Worm (Caenorhabditis elegans): Measurements from ENCODE around the gene Y54G11A.9.

The Y54G11A.9 gene

DNA sequence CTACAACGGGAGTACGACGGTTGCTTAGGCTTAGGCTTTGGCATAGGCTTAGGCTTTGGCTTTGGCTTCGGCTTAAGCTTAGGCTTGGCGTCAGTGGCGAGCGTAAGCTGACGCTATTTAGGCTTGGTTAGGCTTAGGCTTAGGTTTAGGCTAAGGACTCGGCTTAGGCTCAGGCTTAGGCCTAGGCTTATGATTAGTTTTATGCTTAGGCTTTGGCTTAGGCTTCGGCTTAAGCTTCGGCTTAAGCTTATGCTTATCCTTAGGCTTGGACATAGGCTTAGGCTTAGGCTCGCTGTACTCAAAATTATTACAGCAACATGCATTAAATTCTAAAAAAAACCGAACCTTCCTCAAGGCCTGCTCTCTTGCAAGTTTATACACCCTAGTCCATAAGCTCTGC, 28.4 kb upstream of the Y54G11A.9 start:
- TF ChIP-seq hlh-1 (tag; optimal IDR thresholded peaks at IDR 0.05) (no peak), ham-2 (GFP tag; optimal IDR thresholded peaks at IDR 0.05) (peak; percentile 21)

DNA sequence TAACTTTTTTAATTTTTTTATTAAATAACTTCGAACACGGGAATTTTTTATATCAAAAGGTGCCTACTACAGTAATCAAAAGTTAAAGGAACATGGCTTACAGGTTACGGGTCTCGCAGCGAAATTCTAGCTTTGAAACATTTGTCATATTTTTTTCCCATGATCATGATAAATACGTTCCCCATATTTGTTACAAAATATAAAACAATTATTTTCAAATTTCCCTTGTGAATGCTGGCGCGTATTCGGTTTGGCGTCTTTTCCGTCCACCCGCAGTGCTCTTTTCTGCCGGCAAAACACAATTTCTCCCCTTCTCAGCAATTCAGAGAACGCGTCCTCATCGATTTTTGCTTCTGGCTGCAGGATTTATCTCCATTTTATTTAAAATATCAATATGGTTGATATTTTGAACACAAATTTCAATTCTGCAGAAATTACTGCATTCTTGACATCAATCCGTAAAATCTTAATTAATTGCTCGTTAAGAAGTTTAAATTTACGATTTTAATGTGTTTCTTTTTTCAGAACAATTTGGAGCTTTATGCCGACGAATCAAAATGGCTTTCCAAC, 19.0 kb upstream of the Y54G11A.9 start, which contains the start of gene imb-2:
Gene imb-2 (plus strand): TSS at position 520 of the 570 bp plus-strand sequence.
- peak; percentile 88 for TF ChIP-seq ces-1 (GFP tag; optimal IDR thresholded peaks at IDR 0.05)
- TF ChIP-seq lsy-2 (tag; optimal IDR thresholded peaks at IDR 0.05) = peak; percentile 38
- peak; percentile 39 for TF ChIP-seq sptf-1 (tag; optimal IDR thresholded peaks at IDR 0.05)
- no peak for TF ChIP-seq lin-32 (GFP tag; optimal IDR thresholded peaks at IDR 0.05)
- peak; percentile 30 for TF ChIP-seq unc-120 (tag; optimal IDR thresholded peaks at IDR 0.05; ENCODE audit: poor library complexity, severe bottlenecking)
- TF ChIP-seq ceh-83 (GFP tag; optimal IDR thresholded peaks at IDR 0.05) = peak; percentile 29
- TF ChIP-seq mep-1 (tag; optimal IDR thresholded peaks at IDR 0.05) = peak; percentile 50
- no peak for TF ChIP-seq nhr-2 (tag; optimal IDR thresholded peaks at IDR 0.05)

ce11 chrII:14361719-14362118, 15.5 kb upstream of the Y54G11A.9 start, which contains the start of gene tebp-1:
tebp-1 (plus strand) TSS chrII:14362019.
- TF ChIP-seq M03D4.4 (tag; optimal IDR thresholded peaks at IDR 0.05) = no peak
- TF ChIP-seq nhr-237 (tag; optimal IDR thresholded peaks at IDR 0.05) = no peak
- TF ChIP-seq elt-3 (tag; optimal IDR thresholded peaks at IDR 0.05) = no peak
- TF ChIP-seq cnd-1 (tag; optimal IDR thresholded peaks at IDR 0.05) = no peak
- TF ChIP-seq lsy-2 (tag; optimal IDR thresholded peaks at IDR 0.05) = no peak
- no peak for TF ChIP-seq snpc-4 (tag; optimal IDR thresholded peaks at IDR 0.05)
- TF ChIP-seq lin-32 (GFP tag; optimal IDR thresholded peaks at IDR 0.05) = no peak
- TF ChIP-seq ztf-11 (tag; optimal IDR thresholded peaks at IDR 0.05) = no peak
- TF ChIP-seq flh-1 (GFP tag; optimal IDR thresholded peaks at IDR 0.05) = no peak
- no peak for TF ChIP-seq lin-13 (tag; optimal IDR thresholded peaks at IDR 0.05)
- TF ChIP-seq tbx-8 (GFP tag; optimal IDR thresholded peaks at IDR 0.05) = no peak
- no peak for TF ChIP-seq ceh-43 (GFP tag; optimal IDR thresholded peaks at IDR 0.05)
- no peak for TF ChIP-seq bed-3 (GFP tag; optimal IDR thresholded peaks at IDR 0.05)
- no peak for TF ChIP-seq elt-1 (tag; optimal IDR thresholded peaks at IDR 0.05; ENCODE audit: borderline replicate concordance, insufficient read depth)
- no peak for TF ChIP-seq unc-39 (tag; optimal IDR thresholded peaks at IDR 0.05)
- TF ChIP-seq mls-2 (tag; optimal IDR thresholded peaks at IDR 0.05) = no peak
- no peak for TF ChIP-seq sem-2 (GFP tag; optimal IDR thresholded peaks at IDR 0.05)
- TF ChIP-seq pha-4 (tag; optimal IDR thresholded peaks at IDR 0.05) = no peak

ce11 chrII:14360675-14361074, 14.4 kb upstream of the Y54G11A.9 start:
- TF ChIP-seq ham-2 (GFP tag; optimal IDR thresholded peaks at IDR 0.05) = no peak
- TF ChIP-seq mab-5 (tag; optimal IDR thresholded peaks at IDR 0.05) = no peak
- TF ChIP-seq ceh-83 (GFP tag; optimal IDR thresholded peaks at IDR 0.05) = no peak
- no peak for TF ChIP-seq ces-1 (GFP tag; optimal IDR thresholded peaks at IDR 0.05)
- no peak for TF ChIP-seq ceh-43 (GFP tag; optimal IDR thresholded peaks at IDR 0.05)
- no peak for TF ChIP-seq unc-120 (tag; optimal IDR thresholded peaks at IDR 0.05; ENCODE audit: poor library complexity, severe bottlenecking)
- TF ChIP-seq nhr-12 (tag; optimal IDR thresholded peaks at IDR 0.05) = no peak
- no peak for TF ChIP-seq zip-8 (tag; optimal IDR thresholded peaks at IDR 0.05)
- no peak for TF ChIP-seq sptf-1 (tag; optimal IDR thresholded peaks at IDR 0.05)

- TF ChIP-seq bed-3 (GFP tag; optimal IDR thresholded peaks at IDR 0.05) (no peak), ceh-83 (GFP tag; optimal IDR thresholded peaks at IDR 0.05) (no peak), blmp-1 (tag; optimal IDR thresholded peaks at IDR 0.05) (no peak), nhr-2 (tag; optimal IDR thresholded peaks at IDR 0.05) (no peak), cnd-1 (tag; optimal IDR thresholded peaks at IDR 0.05) (no peak), nhr-28 (tag; optimal IDR thresholded peaks at IDR 0.05) (no peak), unc-39 (tag; optimal IDR thresholded peaks at IDR 0.05) (no peak), ces-1 (GFP tag; optimal IDR thresholded peaks at IDR 0.05) (no peak), nhr-12 (tag; optimal IDR thresholded peaks at IDR 0.05) (no peak)
Observed at ce11 chrII:14359007-14359406, 12.8 kb upstream of the Y54G11A.9 start.

Measured in whole organism, mixed stage, embryonic.